Worm (Caenorhabditis elegans) whole organism, young adult: Measurements from ENCODE around the gene srh-145.

ENCODE experiments used
- D2030.7 ChIP-seq: fragments of 200-800 bp; sonication (Bioruptor generic); IDR thresholded peaks from 2 replicates; pipeline ENCODE4 v1.3.6; 2022; ENCODE audit warnings: missing genetic modification reagents, missing genetic modification characterization, missing compliant biosample characterization
- T07F8.4 ChIP-seq: sonication (generic microtip); optimal IDR thresholded peaks from 2 replicates; lab custom pipeline; 2016; ENCODE audit warnings: mild to moderate bottlenecking, missing genetic modification characterization, moderate library complexity, missing compliant biosample characterization
- ccch-3 ChIP-seq: fragments of 200-800 bp; sonication (Bioruptor generic); optimal IDR thresholded peaks from 2 replicates; lab custom pipeline; 2018; ENCODE audit warnings: mild to moderate bottlenecking, missing genetic modification characterization, missing compliant biosample characterization
- hlh-12 ChIP-seq: sonication (generic microtip); optimal IDR thresholded peaks from 2 replicates; lab custom pipeline; 2016; ENCODE audit warnings: missing genetic modification characterization, missing compliant biosample characterization
- lir-1 ChIP-seq: fragments of 200-800 bp; sonication (Bioruptor generic); conservative IDR thresholded peaks from 2 replicates; pipeline ENCODE4 v1.3.6; 2022; ENCODE audit warnings: missing genetic modification reagents, missing genetic modification characterization, missing compliant biosample characterization
- nhr-120 ChIP-seq: fragments of 200-800 bp; sonication (Bioruptor generic); IDR thresholded peaks from 2 replicates; pipeline ENCODE4 v1.3.6; 2022; ENCODE audit warnings: missing genetic modification characterization, missing compliant biosample characterization
- tbx-9 ChIP-seq: sonication (generic microtip); optimal IDR thresholded peaks from 2 replicates; lab custom pipeline; 2016; ENCODE audit warnings: borderline replicate concordance, missing genetic modification characterization, inconsistent platforms, missing compliant biosample characterization
- unc-130 ChIP-seq: sonication (generic microtip); optimal IDR thresholded peaks from 2 replicates; lab custom pipeline; 2016; ENCODE audit warnings: missing genetic modification reagents, missing genetic modification characterization, missing compliant biosample characterization

ce11 chrV:16433471-16433870, 23.0 kb downstream of the srh-145 start, which contains the start of gene clec-234:
- no peak for TF ChIP-seq lir-1
- TF ChIP-seq tbx-9 (tag; lab: Kevin White, UChicago) = no peak
- no peak for TF ChIP-seq T07F8.4
- TF ChIP-seq unc-130 (GFP tag; lab: Kevin White, UChicago) = no peak
- TF ChIP-seq hlh-12 (tag; lab: Kevin White, UChicago) = no peak
- TF ChIP-seq nhr-120 (GFP tag; lab: Robert Waterston, UW) = no peak
- no peak for TF ChIP-seq D2030.7 (GFP tag; lab: Robert Waterston, UW)
- no peak for TF ChIP-seq ccch-3 (GFP tag; lab: Kevin White, UChicago)
